Worm (Caenorhabditis elegans): Measurements from ENCODE around the gene meg-2.

DNA sequence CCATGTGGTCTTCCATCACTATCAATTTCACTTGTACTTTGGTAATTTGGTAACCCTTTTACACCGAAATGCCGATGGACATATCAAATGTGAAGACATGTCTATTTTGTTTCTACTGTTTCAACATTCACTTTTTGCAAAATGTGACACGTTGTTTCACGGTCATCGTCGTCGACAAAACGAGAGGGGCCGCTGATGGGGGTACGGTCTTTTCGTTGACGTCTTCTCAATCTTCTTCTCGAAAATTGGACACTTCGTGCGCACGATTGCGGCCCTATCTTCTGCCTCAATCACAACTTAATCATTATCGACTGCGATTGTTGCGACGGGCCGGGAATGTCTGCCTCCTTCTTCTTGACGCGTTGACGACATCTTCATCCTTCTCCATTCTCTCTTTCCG, 10.8 kb upstream of the meg-2 start:
- TF ChIP-seq elt-1 (tag; optimal IDR thresholded peaks at IDR 0.05; ENCODE audit: borderline replicate concordance, insufficient read depth): no peak
- no peak for TF ChIP-seq bed-3 (GFP tag; optimal IDR thresholded peaks at IDR 0.05)
- no peak for TF ChIP-seq lin-13 (tag; optimal IDR thresholded peaks at IDR 0.05)
- TF ChIP-seq zip-8 (tag; optimal IDR thresholded peaks at IDR 0.05): no peak
- no peak for TF ChIP-seq ztf-11 (tag; optimal IDR thresholded peaks at IDR 0.05)
- TF ChIP-seq nhr-237 (tag; optimal IDR thresholded peaks at IDR 0.05): no peak
- no peak for TF ChIP-seq lsy-2 (tag; optimal IDR thresholded peaks at IDR 0.05)
